Fruit fly (Drosophila melanogaster) whole organism, embryonic: ENCODE data around the gene CG15249.

Source experiments
- Atf3 ChIP-seq: fragments of 200-800 bp; sonication (Bioruptor generic); optimal IDR thresholded peaks from 3 replicates; lab custom pipeline; 2016; ENCODE audit warnings: missing biosample characterization, missing genetic modification characterization
- CG1024 ChIP-seq: fragments of 200-800 bp; sonication (Bioruptor generic); IDR thresholded peaks from 2 replicates; pipeline ENCODE4 v1.3.6; 2022; ENCODE audit warnings: missing biosample characterization, missing genetic modification characterization
- CG11085 ChIP-seq: fragments of 200-800 bp; sonication (Bioruptor generic); IDR thresholded peaks from 2 replicates; pipeline ENCODE4 v1.3.6; 2022; ENCODE audit warnings: missing biosample characterization, missing genetic modification characterization
- CG11398 ChIP-seq: fragments of 200-800 bp; sonication (Bioruptor generic); optimal IDR thresholded peaks from 2 replicates; lab custom pipeline; 2016; ENCODE audit warnings: missing biosample characterization, missing genetic modification characterization
- CG11560 ChIP-seq: fragments of 200-800 bp; sonication (Bioruptor generic); IDR thresholded peaks from 3 replicates; pipeline ENCODE4 v1.3.6; 2022; ENCODE audit warnings: missing biosample characterization, missing genetic modification characterization
- CG11695 ChIP-seq: fragments of 200-800 bp; sonication (Bioruptor generic); IDR thresholded peaks from 3 replicates; pipeline ENCODE4 v1.3.6; 2022; ENCODE audit warnings: missing biosample characterization, missing genetic modification characterization
- CG12659 ChIP-seq: fragments of 200-800 bp; sonication (Bioruptor generic); optimal IDR thresholded peaks from 3 replicates; lab custom pipeline; 2017; ENCODE audit warnings: mild to moderate bottlenecking, missing biosample characterization, missing genetic modification reagents, missing genetic modification characterization
- CG12769 ChIP-seq: fragments of 200-800 bp; sonication (Bioruptor generic); optimal IDR thresholded peaks from 2 replicates; lab custom pipeline; 2019; ENCODE audit warnings: missing biosample characterization, mild to moderate bottlenecking, missing genetic modification characterization, moderate library complexity
- CG13287 ChIP-seq: fragments of 200-800 bp; sonication (Bioruptor generic); IDR thresholded peaks from 2 replicates; pipeline ENCODE4 v1.3.6; 2022; ENCODE audit warnings: missing biosample characterization, missing genetic modification characterization; ENCODE audit not compliant: partially characterized antibody
- CG13296 ChIP-seq: fragments of 200-800 bp; sonication (Bioruptor generic); optimal IDR thresholded peaks from 3 replicates; lab custom pipeline; 2018; ENCODE audit warnings: missing biosample characterization, mild to moderate bottlenecking, missing genetic modification characterization
- CG17612 ChIP-seq: fragments of 200-800 bp; sonication (Bioruptor generic); IDR thresholded peaks from 2 replicates; pipeline ENCODE4 v1.3.6; 2022; ENCODE audit warnings: missing biosample characterization, missing genetic modification characterization
- CG18262 ChIP-seq: fragments of 200-800 bp; optimal IDR thresholded peaks from 3 replicates; lab custom pipeline; 2019; ENCODE audit warnings: missing biosample characterization, mild to moderate bottlenecking, missing genetic modification characterization, moderate library complexity
- CG18599 ChIP-seq: fragments of 200-800 bp; sonication (Bioruptor generic); optimal IDR thresholded peaks from 3 replicates; lab custom pipeline; 2017; ENCODE audit warnings: missing biosample characterization, missing genetic modification characterization, mild to moderate bottlenecking, moderate library complexity, missing genetic modification reagents
- CG18764 ChIP-seq: fragments of 200-800 bp; sonication (Bioruptor generic); optimal IDR thresholded peaks from 3 replicates; lab custom pipeline; 2016; ENCODE audit warnings: missing biosample characterization, missing genetic modification characterization
- CG2889 ChIP-seq: fragments of 200-800 bp; sonication (Bioruptor generic); IDR thresholded peaks from 3 replicates; pipeline ENCODE4 v1.3.6; 2022; ENCODE audit warnings: missing biosample characterization, missing genetic modification characterization
- CG30431 ChIP-seq: fragments of 200-800 bp; sonication (Bioruptor generic); optimal IDR thresholded peaks from 2 replicates; lab custom pipeline; 2017; ENCODE audit warnings: missing biosample characterization, missing genetic modification characterization
- CG32767 ChIP-seq: fragments of 200-800 bp; sonication (Bioruptor generic); IDR thresholded peaks from 2 replicates; pipeline ENCODE4 v1.3.6; 2022; ENCODE audit warnings: missing biosample characterization, missing genetic modification characterization
- CG4854 ChIP-seq: fragments of 200-800 bp; sonication (Bioruptor generic); optimal IDR thresholded peaks from 2 replicates; lab custom pipeline; 2016; ENCODE audit warnings: missing biosample characterization, missing genetic modification characterization, inconsistent platforms
- CG5953 ChIP-seq: fragments of 200-800 bp; sonication (Bioruptor generic); IDR thresholded peaks from 2 replicates; pipeline ENCODE4 v1.3.6; 2022; ENCODE audit warnings: missing biosample characterization, missing genetic modification characterization
- CG6689 ChIP-seq: fragments of 200-800 bp; sonication (Bioruptor generic); IDR thresholded peaks from 2 replicates; pipeline ENCODE4 v1.3.6; 2022; ENCODE audit warnings: missing biosample characterization, missing genetic modification characterization
- CG6813 ChIP-seq: fragments of 200-800 bp; sonication (Bioruptor generic); optimal IDR thresholded peaks from 2 replicates; lab custom pipeline; 2017; ENCODE audit warnings: missing biosample characterization, missing genetic modification characterization, mild to moderate bottlenecking, moderate library complexity, missing genetic modification reagents
- CG7357 ChIP-seq: fragments of 200-800 bp; sonication (Bioruptor generic); IDR thresholded peaks from 3 replicates; pipeline ENCODE4 v1.3.6; 2022; ENCODE audit warnings: missing biosample characterization, missing genetic modification characterization
- CG8359 ChIP-seq: fragments of 200-800 bp; sonication (Bioruptor generic); optimal IDR thresholded peaks from 2 replicates; lab custom pipeline; 2017; ENCODE audit warnings: missing biosample characterization, mild to moderate bottlenecking, missing genetic modification characterization, borderline replicate concordance
- CG8388 ChIP-seq: fragments of 200-800 bp; sonication (Bioruptor generic); optimal IDR thresholded peaks from 2 replicates; lab custom pipeline; 2019; ENCODE audit warnings: missing biosample characterization, mild to moderate bottlenecking, missing genetic modification characterization, moderate library complexity
- CG8924 ChIP-seq: fragments of 200-800 bp; optimal IDR thresholded peaks from 3 replicates; lab custom pipeline; 2019; ENCODE audit warnings: missing biosample characterization, mild to moderate bottlenecking, missing genetic modification characterization, moderate library complexity
- CG9727 ChIP-seq: fragments of 200-800 bp; sonication (Bioruptor generic); optimal IDR thresholded peaks from 3 replicates; lab custom pipeline; 2017; ENCODE audit warnings: missing biosample characterization, mild to moderate bottlenecking, missing genetic modification characterization
- Dfd ChIP-seq, 2 experiments: fragments of >200 bp; optimal IDR thresholded peaks; 2 replicates each; lab custom pipeline; 2017; ENCODE audit warnings: missing biosample characterization in 2 of 2, missing genetic modification characterization in 2 of 2
- Dip3 ChIP-seq: fragments of 200-800 bp; sonication (Bioruptor generic); optimal IDR thresholded peaks from 3 replicates; lab custom pipeline; 2016; ENCODE audit warnings: missing biosample characterization, missing genetic modification characterization
- ERR ChIP-seq: fragments of 200-800 bp; sonication (Bioruptor generic); optimal IDR thresholded peaks from 2 replicates; lab custom pipeline; 2016; ENCODE audit warnings: missing biosample characterization, missing genetic modification characterization
- Ets65A ChIP-seq: fragments of 200-800 bp; sonication (Bioruptor generic); peaks from one replicate; lab custom pipeline; 2016; ENCODE audit warnings: missing biosample characterization, missing genetic modification characterization
- Hmr ChIP-seq: fragments of 200-800 bp; sonication (Bioruptor generic); optimal IDR thresholded peaks from 3 replicates; lab custom pipeline; 2017; ENCODE audit warnings: mild to moderate bottlenecking, missing biosample characterization, missing genetic modification reagents, missing genetic modification characterization
- Hr51 ChIP-seq, 2 experiments: fragments of 200-800 bp; sonication (Bioruptor generic); optimal IDR thresholded peaks; 2 replicates in 1 of 2; 3 replicates in 1 of 2; lab custom pipeline; 2016 to 2018; ENCODE audit warnings: missing biosample characterization in 2 of 2, missing genetic modification characterization in 2 of 2, mild to moderate bottlenecking in 1 of 2, moderate library complexity in 1 of 2
- Hsf ChIP-seq: fragments of 200-800 bp; sonication (Bioruptor generic); optimal IDR thresholded peaks from 3 replicates; lab custom pipeline; 2016; ENCODE audit warnings: missing biosample characterization, missing genetic modification characterization
- Ssrp ChIP-seq: fragments of 200-800 bp; sonication (Bioruptor generic); optimal IDR thresholded peaks from 2 replicates; lab custom pipeline; 2018; ENCODE audit warnings: missing biosample characterization, mild to moderate bottlenecking, missing genetic modification characterization, moderate library complexity
- TFAM ChIP-seq: fragments of 200-800 bp; sonication (Bioruptor generic); optimal IDR thresholded peaks from 2 replicates; lab custom pipeline; 2017; ENCODE audit warnings: missing biosample characterization, missing genetic modification characterization, inconsistent platforms
- amos ChIP-seq: fragments of 200-800 bp; sonication (Bioruptor generic); IDR thresholded peaks from 2 replicates; pipeline ENCODE4 v1.3.6; 2022; ENCODE audit warnings: missing biosample characterization, missing genetic modification characterization; ENCODE audit not compliant: partially characterized antibody
- bcd ChIP-seq: fragments of 200-800 bp; sonication (Bioruptor generic); optimal IDR thresholded peaks from 2 replicates; lab custom pipeline; 2017; ENCODE audit warnings: missing biosample characterization, mild to moderate bottlenecking, missing genetic modification characterization
- cad ChIP-seq: fragments of >200 bp; optimal IDR thresholded peaks from 2 replicates; lab custom pipeline; 2017; ENCODE audit warnings: missing biosample characterization, missing genetic modification characterization
- chinmo ChIP-seq: fragments of 200-800 bp; sonication (Bioruptor generic); IDR thresholded peaks from 4 replicates; pipeline ENCODE4 v1.3.6; 2022; ENCODE audit warnings: missing biosample characterization, missing genetic modification characterization; ENCODE audit not compliant: partially characterized antibody
- chn ChIP-seq: fragments of 200-800 bp; sonication (Bioruptor generic); optimal IDR thresholded peaks from 2 replicates; lab custom pipeline; 2016; ENCODE audit warnings: missing biosample characterization, missing genetic modification characterization
- en ChIP-seq: fragments of 200-800 bp; sonication (Bioruptor generic); optimal IDR thresholded peaks from 2 replicates; lab custom pipeline; 2016; ENCODE audit warnings: missing biosample characterization, missing genetic modification characterization
- fd102C ChIP-seq: fragments of 200-800 bp; sonication (Bioruptor generic); optimal IDR thresholded peaks from 2 replicates; lab custom pipeline; 2018; ENCODE audit warnings: missing biosample characterization, mild to moderate bottlenecking, missing genetic modification characterization, moderate library complexity
- fd64A ChIP-seq: fragments of 200-800 bp; sonication (Bioruptor generic); optimal IDR thresholded peaks from 3 replicates; lab custom pipeline; 2018; ENCODE audit warnings: missing biosample characterization, mild to moderate bottlenecking, missing genetic modification characterization
- lola ChIP-seq, 3 experiments: fragments of >200 bp in 2 of 3; fragments of 200-800 bp in 1 of 3; sonication (Bioruptor generic) in 1 of 3; optimal IDR thresholded peaks; 2 replicates each; lab custom pipeline; 2017 to 2019; ENCODE audit warnings: missing biosample characterization in 3 of 3, missing genetic modification characterization in 3 of 3, mild to moderate bottlenecking in 1 of 3, moderate library complexity in 1 of 3
- sc ChIP-seq, 3 experiments: fragments of >200 bp in 2 of 3; fragments of 200-800 bp in 1 of 3; sonication (Bioruptor generic) in 1 of 3; optimal IDR thresholded peaks; 2 replicates in 2 of 3; 3 replicates in 1 of 3; lab custom pipeline; 2017; ENCODE audit warnings: mild to moderate bottlenecking in 1 of 3, missing biosample characterization in 1 of 3, missing genetic modification characterization in 1 of 3, missing genetic modification reagents in 1 of 3
- shn ChIP-seq: fragments of 200-800 bp; sonication (Bioruptor generic); optimal IDR thresholded peaks from 3 replicates; lab custom pipeline; 2016; ENCODE audit warnings: missing biosample characterization, missing genetic modification characterization
- sisA ChIP-seq: fragments of 200-800 bp; sonication (Bioruptor generic); IDR thresholded peaks from 2 replicates; pipeline ENCODE4 v1.3.6; 2022; ENCODE audit warnings: missing biosample characterization, missing genetic modification characterization
- slbo ChIP-seq: fragments of 200-800 bp; sonication (Bioruptor generic); IDR thresholded peaks from 2 replicates; pipeline ENCODE4 v1.3.6; 2022; ENCODE audit warnings: missing biosample characterization, missing genetic modification characterization
- sr ChIP-seq: fragments of 200-800 bp; sonication (Bioruptor generic); IDR thresholded peaks from 3 replicates; pipeline ENCODE4 v1.3.6; 2022; ENCODE audit warnings: missing biosample characterization, missing genetic modification characterization
- tap ChIP-seq: fragments of 200-800 bp; optimal IDR thresholded peaks from 3 replicates; lab custom pipeline; 2019; ENCODE audit warnings: missing biosample characterization, mild to moderate bottlenecking, missing genetic modification characterization, moderate library complexity
- z ChIP-seq: fragments of 200-800 bp; sonication (Bioruptor generic); IDR thresholded peaks from 3 replicates; pipeline ENCODE4 v1.3.6; 2022; ENCODE audit warnings: missing biosample characterization, missing genetic modification characterization

Gene CG15249

dm6 chrX:9892834-9893233 is 6.6 kb downstream of the CG15249 start (continued):
- TF ChIP-seq Ets65A (GFP tag; lab: Kevin White, UChicago) (peak; percentile 94), CG13287 (GFP tag; lab: Robert Waterston, UW) (no peak), CG6813 (GFP tag; lab: Kevin White, UChicago) (no peak), CG30431 (GFP tag; lab: Kevin White, UChicago) (no peak), sisA (peak; percentile 51), CG11398 (GFP tag; lab: Kevin White, UChicago) (no peak), CG8359 (GFP tag; lab: Kevin White, UChicago) (no peak), en (no peak), slbo (peak; percentile 69), Ssrp (no peak), CG5953 (GFP tag; lab: Robert Waterston, UW) (no peak), CG4854 (GFP tag; lab: Kevin White, UChicago) (no peak), Dip3 (GFP tag; lab: Kevin White, UChicago) (no peak), fd64A (GFP tag; lab: Kevin White, UChicago) (no peak), CG6689 (GFP tag; lab: Robert Waterston, UW) (peak; percentile 60), Hsf (no peak), CG1024 (GFP tag; lab: Robert Waterston, UW) (0 out of 2 replicates have a peak, but pooled peaks have one; percentile 33), CG2889 (GFP tag; lab: Robert Waterston, UW) (no peak), Dfd (GFP tag; optimal IDR thresholded peaks at IDR 0.05; lab: Kevin White, UChicago) (no peak), CG9727 (GFP tag; lab: Kevin White, UChicago) (no peak), lola (GFP tag; optimal IDR thresholded peaks at IDR 0.05; lab: Kevin White, UChicago) (no peak), shn (GFP tag; lab: Kevin White, UChicago) (no peak), Atf3 (GFP tag; lab: Kevin White, UChicago) (no peak), CG18764 (no peak), fd102C (GFP tag; lab: Kevin White, UChicago) (no peak), CG11695 (no peak), amos (GFP tag; lab: Robert Waterston, UW) (no peak), CG11560 (tag; lab: Robert Waterston, UW) (no peak), chinmo (GFP tag; lab: Robert Waterston, UW) (no peak), chn (GFP tag; lab: Kevin White, UChicago) (no peak), CG8924 (no peak), cad (no peak), CG11085 (GFP tag; lab: Robert Waterston, UW) (no peak), Hr51 (GFP tag; optimal IDR thresholded peaks at IDR 0.05; lab: Kevin White, UChicago) (peak in 1 of 2 experiments; percentile 49), sr (GFP tag; lab: Robert Waterston, UW) (no peak), CG8388 (GFP tag; lab: Kevin White, UChicago) (peak; percentile 22), CG17612 (GFP tag; lab: Robert Waterston, UW) (no peak), z (GFP tag; lab: Robert Waterston, UW) (no peak), ERR (no peak), CG18262 (tag; lab: Kevin White, UChicago) (peak; percentile 4), CG13296 (GFP tag; lab: Kevin White, UChicago) (no peak), CG18599 (GFP tag; lab: Kevin White, UChicago) (peak; percentile 32), TFAM (GFP tag; lab: Kevin White, UChicago) (no peak), sc (optimal IDR thresholded peaks at IDR 0.05; lab: Kevin White, UChicago) (no peak), sc (GFP tag; optimal IDR thresholded peaks at IDR 0.05; lab: Kevin White, UChicago) (no peak), Hmr (no peak), bcd (GFP tag; lab: Kevin White, UChicago) (no peak), CG7357 (GFP tag; lab: Robert Waterston, UW) (no peak), CG12769 (tag; lab: Kevin White, UChicago) (peak; percentile 52), tap (peak; percentile 4), CG32767 (peak; percentile 23; the same call in 1 of the 2 replicates), CG12659 (GFP tag; lab: Kevin White, UChicago) (no peak)
